Fruit fly (Drosophila melanogaster) whole organism, wandering third instar larva: ENCODE results near the gene MSAmiP.

Experiments
- Abd-B ChIP-seq: fragments of >200 bp; optimal IDR thresholded peaks from 2 replicates; lab custom pipeline; 2017; ENCODE audit warnings: missing biosample characterization, missing genetic modification characterization
- CG32264 ChIP-seq: fragments of 200-800 bp; sonication (Bioruptor generic); optimal IDR thresholded peaks from 2 replicates; lab custom pipeline; 2016; ENCODE audit warnings: missing biosample characterization, missing genetic modification characterization
- CG9705 ChIP-seq: fragments of 200-800 bp; sonication (Bioruptor generic); optimal IDR thresholded peaks from 2 replicates; lab custom pipeline; 2018; ENCODE audit warnings: missing biosample characterization, mild to moderate bottlenecking, missing genetic modification characterization
- CrebA ChIP-seq: fragments of 200-800 bp; sonication (Bioruptor generic); optimal IDR thresholded peaks from 2 replicates; lab custom pipeline; 2016; ENCODE audit warnings: missing biosample characterization, mild to moderate bottlenecking, missing genetic modification characterization, borderline replicate concordance
- Dfd ChIP-seq: fragments of >200 bp; optimal IDR thresholded peaks from 2 replicates; lab custom pipeline; 2017; ENCODE audit warnings: missing biosample characterization, missing genetic modification characterization
- Dif ChIP-seq: fragments of 200-275, 200-300 bp; sonication (Bioruptor generic); optimal IDR thresholded peaks from 2 replicates; lab custom pipeline; 2018; ENCODE audit warnings: missing biosample characterization, missing genetic modification characterization; ENCODE audit not compliant: partially characterized antibody
- GATAd ChIP-seq: sonication (Bioruptor generic); optimal IDR thresholded peaks from 2 replicates; lab custom pipeline; 2016; ENCODE audit warnings: missing biosample characterization, missing genetic modification characterization
- HLH106 ChIP-seq: fragments of 200-800 bp; optimal IDR thresholded peaks from 3 replicates; lab custom pipeline; 2019; ENCODE audit warnings: missing biosample characterization, mild to moderate bottlenecking, missing genetic modification characterization, moderate library complexity
- Hnf4 ChIP-seq: fragments of 200-800 bp; sonication (Bioruptor generic); optimal IDR thresholded peaks from 2 replicates; lab custom pipeline; 2016; ENCODE audit warnings: missing biosample characterization, mild to moderate bottlenecking, missing genetic modification characterization
- Hr78 ChIP-seq: fragments of >200 bp; optimal IDR thresholded peaks from 2 replicates; lab custom pipeline; 2017; ENCODE audit warnings: missing biosample characterization, missing genetic modification characterization
- Hr83 ChIP-seq: fragments of 200-300 bp; sonication (Bioruptor generic); optimal IDR thresholded peaks from 2 replicates; lab custom pipeline; 2016; ENCODE audit warnings: missing biosample characterization, mild to moderate bottlenecking, missing genetic modification characterization, moderate library complexity; ENCODE audit not compliant: poor library complexity, severe bottlenecking
- Jra ChIP-seq: sonication (Bioruptor generic); optimal IDR thresholded peaks from 2 replicates; lab custom pipeline; 2016; ENCODE audit warnings: missing biosample characterization, missing genetic modification characterization
- Mio ChIP-seq: sonication (Bioruptor generic); optimal IDR thresholded peaks from 2 replicates; lab custom pipeline; 2016; ENCODE audit warnings: missing biosample characterization, missing genetic modification characterization
- Myc ChIP-seq: fragments of >200 bp; optimal IDR thresholded peaks from 2 replicates; lab custom pipeline; 2017
- N ChIP-seq: fragments of >200 bp; optimal IDR thresholded peaks from 2 replicates; lab custom pipeline; 2018; ENCODE audit warnings: missing biosample characterization, missing external identifiers, missing genetic modification characterization
- OdsH ChIP-seq: fragments of 200-800 bp; sonication (Bioruptor generic); optimal IDR thresholded peaks from 2 replicates; lab custom pipeline; 2016; ENCODE audit warnings: missing biosample characterization, mild to moderate bottlenecking, missing genetic modification characterization
- Sp1 ChIP-seq: fragments of 200-800 bp; sonication (Bioruptor generic); optimal IDR thresholded peaks from 3 replicates; lab custom pipeline; 2019; ENCODE audit warnings: missing biosample characterization, mild to moderate bottlenecking, missing genetic modification characterization, moderate library complexity
- Vsx2 ChIP-seq: fragments of 200-300, 225-300 bp; sonication (Bioruptor generic); optimal IDR thresholded peaks from 2 replicates; lab custom pipeline; 2018; ENCODE audit warnings: missing biosample characterization, missing genetic modification characterization; ENCODE audit not compliant: partially characterized antibody
- br ChIP-seq: fragments of 200-800 bp; sonication (Bioruptor generic); optimal IDR thresholded peaks from 2 replicates; lab custom pipeline; 2016; ENCODE audit warnings: missing biosample characterization, missing genetic modification characterization
- brk ChIP-seq: fragments of 200-800 bp; sonication (Bioruptor generic); optimal IDR thresholded peaks from 2 replicates; lab custom pipeline; 2016; ENCODE audit warnings: missing biosample characterization, mild to moderate bottlenecking, missing genetic modification characterization
- dl ChIP-seq, 2 experiments: fragments of 175-275, 200-275 bp in 1 of 2; fragments of 200-275 bp in 1 of 2; sonication (Bioruptor generic); optimal IDR thresholded peaks; lab custom pipeline; 2018; ENCODE audit warnings: mild to moderate bottlenecking in 2 of 2, missing biosample characterization in 2 of 2, missing genetic modification characterization in 2 of 2, moderate library complexity in 2 of 2; ENCODE audit not compliant: partially characterized antibody in 2 of 2, insufficient read depth in 1 of 2
- dmrt93B ChIP-seq: fragments of 200-800 bp; sonication (Bioruptor generic); optimal IDR thresholded peaks from 2 replicates; lab custom pipeline; 2018; ENCODE audit warnings: missing biosample characterization, mild to moderate bottlenecking, missing genetic modification characterization
- dsf ChIP-seq: sonication (Bioruptor generic); optimal IDR thresholded peaks from 2 replicates; lab custom pipeline; 2016; ENCODE audit warnings: missing biosample characterization, missing genetic modification characterization, borderline replicate concordance
- ey ChIP-seq: fragments of 200-800 bp; sonication (Bioruptor generic); optimal IDR thresholded peaks from 2 replicates; lab custom pipeline; 2016; ENCODE audit warnings: missing biosample characterization, missing genetic modification characterization
- foxo ChIP-seq, 2 experiments: fragments of 200-800 bp; sonication (Bioruptor generic); optimal IDR thresholded peaks; 2 replicates in 1 of 2; 3 replicates in 1 of 2; lab custom pipeline; 2016 to 2017; ENCODE audit warnings: missing biosample characterization in 2 of 2, missing genetic modification characterization in 2 of 2
- fru ChIP-seq: fragments of 200-800 bp; sonication (Bioruptor generic); optimal IDR thresholded peaks from 3 replicates; lab custom pipeline; 2016; ENCODE audit warnings: missing biosample characterization, mild to moderate bottlenecking, missing genetic modification characterization
- h ChIP-seq: fragments of 200-800 bp; sonication (Bioruptor generic); optimal IDR thresholded peaks from 3 replicates; lab custom pipeline; 2016; ENCODE audit warnings: missing biosample characterization, mild to moderate bottlenecking, missing genetic modification characterization
- jim ChIP-seq: fragments of 175-275, 200-325 bp; sonication (Bioruptor generic); optimal IDR thresholded peaks from 2 replicates; lab custom pipeline; 2016; ENCODE audit warnings: missing biosample characterization, mild to moderate bottlenecking, missing genetic modification characterization
- lola ChIP-seq: fragments of >200 bp; optimal IDR thresholded peaks from 2 replicates; lab custom pipeline; 2017; ENCODE audit warnings: missing biosample characterization, missing genetic modification characterization
- pan ChIP-seq: fragments of >200 bp; optimal IDR thresholded peaks from 2 replicates; lab custom pipeline; 2017
- psq ChIP-seq: fragments of 200-800 bp; sonication (Bioruptor generic); optimal IDR thresholded peaks from 3 replicates; lab custom pipeline; 2017; ENCODE audit warnings: missing biosample characterization, mild to moderate bottlenecking, missing genetic modification characterization, moderate library complexity
- rgr ChIP-seq: fragments of 200-800 bp; sonication (Bioruptor generic); optimal IDR thresholded peaks from 3 replicates; lab custom pipeline; 2016; ENCODE audit warnings: missing biosample characterization, mild to moderate bottlenecking, missing genetic modification characterization
- sage ChIP-seq: fragments of 200-800 bp; sonication (Bioruptor generic); optimal IDR thresholded peaks from 2 replicates; lab custom pipeline; 2016; ENCODE audit warnings: missing biosample characterization, mild to moderate bottlenecking, missing genetic modification characterization
- sv ChIP-seq: fragments of 200-800 bp; sonication (Bioruptor generic); optimal IDR thresholded peaks from 3 replicates; lab custom pipeline; 2016; ENCODE audit warnings: missing biosample characterization, missing genetic modification characterization
- tai ChIP-seq: sonication (Bioruptor generic); optimal IDR thresholded peaks from 2 replicates; lab custom pipeline; 2016; ENCODE audit warnings: missing biosample characterization, missing genetic modification characterization
- usp ChIP-seq: fragments of >200 bp; optimal IDR thresholded peaks from 2 replicates; lab custom pipeline; 2017; ENCODE audit warnings: missing biosample characterization, missing genetic modification characterization
- woc ChIP-seq: sonication (Bioruptor generic); optimal IDR thresholded peaks from 2 replicates; lab custom pipeline; 2016; ENCODE audit warnings: missing biosample characterization, mild to moderate bottlenecking, missing genetic modification characterization

Gene MSAmiP

dm6 chr3R:16876643-16877042 is 19.4 kb downstream of the MSAmiP start:
- TF ChIP-seq dsf (GFP tag; lab: Kevin White, UChicago) (no peak), CG32264 (no peak), Mio (GFP tag; lab: Kevin White, UChicago) (no peak), OdsH (GFP tag; lab: Kevin White, UChicago) (no peak), woc (no peak), HLH106 (tag; lab: Kevin White, UChicago) (no peak), foxo (GFP tag; optimal IDR thresholded peaks at IDR 0.05; lab: Kevin White, UChicago) (no peak), sv (GFP tag; lab: Kevin White, UChicago) (no peak)

dm6 chr3R:16875501-16875900 is 20.6 kb downstream of the MSAmiP start:
- no peak for TF ChIP-seq Mio (GFP tag; lab: Kevin White, UChicago)

dm6 chr3R:16872980-16873765 is 22.9 kb downstream of the MSAmiP start:
- TF ChIP-seq Abd-B (no peak), dl (GFP tag; optimal IDR thresholded peaks at IDR 0.05; lab: Kevin White, UChicago; ENCODE audit: insufficient read depth in 1 of 2, partially characterized antibody in 2 of 2) (no peak), Hr83 (GFP tag; lab: Kevin White, UChicago) (no peak), CG32264 (no peak), brk (GFP tag; lab: Kevin White, UChicago) (no peak), dmrt93B (GFP tag; lab: Kevin White, UChicago) (no peak), Vsx2 (GFP tag; lab: Kevin White, UChicago) (no peak), psq (GFP tag; lab: Kevin White, UChicago) (no peak), Hr78 (no peak), HLH106 (tag; lab: Kevin White, UChicago) (no peak), Hnf4 (GFP tag; lab: Kevin White, UChicago) (no peak), pan (lab: Kevin White, UChicago) (no peak)
- TF ChIP-seq, all 38 proteins: peak for 0

dm6 chr3R:16871306-16871705 is 24.8 kb downstream of the MSAmiP start:
- TF ChIP-seq Dfd (GFP tag; lab: Kevin White, UChicago): no peak
- TF ChIP-seq lola (GFP tag; lab: Kevin White, UChicago): no peak
- no peak for TF ChIP-seq brk (GFP tag; lab: Kevin White, UChicago)
- no peak for TF ChIP-seq CG32264

dm6 chr3R:16869257-16869656 is 26.8 kb downstream of the MSAmiP start:
- TF ChIP-seq N (GFP tag; lab: Kevin White, UChicago): peak; percentile 87
- TF ChIP-seq tai (GFP tag; lab: Kevin White, UChicago): peak; percentile 39
- peak; percentile 24 for TF ChIP-seq h
- peak; percentile 78 for TF ChIP-seq Myc (lab: Kevin White, UChicago)
- peak; percentile 37 for TF ChIP-seq HLH106 (tag; lab: Kevin White, UChicago)
- TF ChIP-seq Mio (GFP tag; lab: Kevin White, UChicago): no peak
- TF ChIP-seq dmrt93B (GFP tag; lab: Kevin White, UChicago): no peak
- TF ChIP-seq Hr83 (GFP tag; lab: Kevin White, UChicago): peak; percentile 42
- TF ChIP-seq jim (GFP tag; lab: Kevin White, UChicago): no peak
- TF ChIP-seq woc: no peak
- TF ChIP-seq CrebA (GFP tag; lab: Kevin White, UChicago): no peak
- peak; percentile 18 for TF ChIP-seq Jra (GFP tag; lab: Kevin White, UChicago)
- peak; percentile 3 for TF ChIP-seq ey (GFP tag; lab: Kevin White, UChicago)
- TF ChIP-seq Hr78: no peak
- no peak for TF ChIP-seq sage (GFP tag; lab: Kevin White, UChicago)
- peak; percentile 44 for TF ChIP-seq rgr (GFP tag; lab: Kevin White, UChicago)
- TF ChIP-seq Dfd (GFP tag; lab: Kevin White, UChicago): no peak
- TF ChIP-seq lola (GFP tag; lab: Kevin White, UChicago): no peak
- TF ChIP-seq Hnf4 (GFP tag; lab: Kevin White, UChicago): peak; percentile 50
- no peak for TF ChIP-seq GATAd (GFP tag; lab: Kevin White, UChicago)
- peak; percentile 24 for TF ChIP-seq sv (GFP tag; lab: Kevin White, UChicago)
- TF ChIP-seq usp: no peak
- TF ChIP-seq Vsx2 (GFP tag; lab: Kevin White, UChicago): peak; percentile 25
- peak in 1 of 2 experiments; percentile 32 for TF ChIP-seq foxo (GFP tag; optimal IDR thresholded peaks at IDR 0.05; lab: Kevin White, UChicago)
- peak; percentile 1 for TF ChIP-seq fru
- TF ChIP-seq br (GFP tag; lab: Kevin White, UChicago): peak; percentile 29
- peak in 1 of 2 experiments; percentile 32 for TF ChIP-seq dl (GFP tag; optimal IDR thresholded peaks at IDR 0.05; lab: Kevin White, UChicago; ENCODE audit: insufficient read depth in 1 of 2, partially characterized antibody in 2 of 2)
- no peak for TF ChIP-seq CG9705
- TF ChIP-seq Dif (GFP tag; lab: Kevin White, UChicago): peak; percentile 59
- peak; percentile 50 for TF ChIP-seq psq (GFP tag; lab: Kevin White, UChicago)
- TF ChIP-seq dsf (GFP tag; lab: Kevin White, UChicago): no peak
- TF ChIP-seq Sp1 (GFP tag; lab: Kevin White, UChicago): no peak
- TF ChIP-seq OdsH (GFP tag; lab: Kevin White, UChicago): peak; percentile 42
- no peak for TF ChIP-seq brk (GFP tag; lab: Kevin White, UChicago)
